Fruit fly (Drosophila melanogaster) whole organism, larva: ENCODE measurements around the gene CG42688.

Experiments used
- noc ChIP-seq: fragments of 200-800 bp; sonication (Bioruptor generic); optimal IDR thresholded peaks from 3 replicates; lab custom pipeline; 2019; ENCODE audit warnings: missing biosample characterization, mild to moderate bottlenecking, missing genetic modification characterization, moderate library complexity

The CG42688 gene

dm6 chr2L:19139751-19140150, 42.9 kb downstream of the CG42688 start:
- no peak for TF ChIP-seq noc (tag; lab: Kevin White, UChicago)

- no peak for TF ChIP-seq noc (tag; lab: Kevin White, UChicago)
These were observed 44.1 kb downstream of the CG42688 start for dm6 chr2L:19138361-19139041.

- TF ChIP-seq noc (tag; lab: Kevin White, UChicago) = no peak
These were observed 44.9 kb downstream of the CG42688 start for dm6 chr2L:19137494-19138360.

- no peak for TF ChIP-seq noc (tag; lab: Kevin White, UChicago)
These were observed 45.9 kb downstream of the CG42688 start for dm6 chr2L:19136735-19137134.

- TF ChIP-seq noc (tag; lab: Kevin White, UChicago) = no peak
These were observed 46.5 kb downstream of the CG42688 start for dm6 chr2L:19135955-19136677.

- peak; percentile 17 for TF ChIP-seq noc (tag; lab: Kevin White, UChicago)
These were observed 47.6 kb downstream of the CG42688 start, which contains the start of gene Polr1D for dm6 chr2L:19134814-19135523. Polr1D (minus strand) TSS chr2L:19135233.

- no peak for TF ChIP-seq noc (tag; lab: Kevin White, UChicago)
These were observed 48.3 kb downstream of the CG42688 start for dm6 chr2L:19134366-19134689.

- TF ChIP-seq noc (tag; lab: Kevin White, UChicago) = peak; percentile 19
These were observed 48.9 kb downstream of the CG42688 start, which contains the start of gene brat for dm6 chr2L:19133465-19134365. brat (plus strand) TSS chr2L:19133816.
